Fruit fly (Drosophila melanogaster) whole organism, embryonic: ENCODE data around the gene nbs.

Experiments used
- Abd-B ChIP-seq: fragments of 200-800 bp; sonication (Bioruptor generic); optimal IDR thresholded peaks from 2 replicates; lab custom pipeline; 2018; ENCODE audit warnings: missing biosample characterization, mild to moderate bottlenecking, missing genetic modification characterization, moderate library complexity
- Adf1 ChIP-seq: fragments of 200-800 bp; sonication (Bioruptor generic); IDR thresholded peaks from 2 replicates; pipeline ENCODE4 v1.3.6; 2022; ENCODE audit warnings: missing biosample characterization, missing genetic modification characterization
- Atf6 ChIP-seq: fragments of 200-800 bp; sonication (Bioruptor generic); IDR thresholded peaks from 2 replicates; pipeline ENCODE4 v1.3.6; 2022; ENCODE audit warnings: missing biosample characterization, missing genetic modification characterization
- BEAF-32 ChIP-seq: fragments of 200-800 bp; sonication (Bioruptor generic); optimal IDR thresholded peaks from 3 replicates; lab custom pipeline; 2017; ENCODE audit warnings: missing biosample characterization, missing genetic modification characterization, mild to moderate bottlenecking, moderate library complexity, missing genetic modification reagents
- CG11695 ChIP-seq: fragments of 200-800 bp; sonication (Bioruptor generic); IDR thresholded peaks from 3 replicates; pipeline ENCODE4 v1.3.6; 2022; ENCODE audit warnings: missing biosample characterization, missing genetic modification characterization
- CG12071 ChIP-seq: fragments of 200-800 bp; sonication (Bioruptor generic); optimal IDR thresholded peaks from 3 replicates; lab custom pipeline; 2018; ENCODE audit warnings: missing biosample characterization, mild to moderate bottlenecking, missing genetic modification characterization
- CG12155 ChIP-seq: fragments of 200-800 bp; sonication (Bioruptor generic); optimal IDR thresholded peaks from 3 replicates; lab custom pipeline; 2016; ENCODE audit warnings: missing biosample characterization, missing genetic modification characterization
- CG12769 ChIP-seq: fragments of 200-800 bp; sonication (Bioruptor generic); optimal IDR thresholded peaks from 2 replicates; lab custom pipeline; 2019; ENCODE audit warnings: missing biosample characterization, mild to moderate bottlenecking, missing genetic modification characterization, moderate library complexity
- CG13287 ChIP-seq: fragments of 200-800 bp; sonication (Bioruptor generic); IDR thresholded peaks from 2 replicates; pipeline ENCODE4 v1.3.6; 2022; ENCODE audit warnings: missing biosample characterization, missing genetic modification characterization; ENCODE audit not compliant: partially characterized antibody
- CG15514 ChIP-seq: fragments of 200-800 bp; sonication (Bioruptor generic); optimal IDR thresholded peaks from 3 replicates; lab custom pipeline; 2017; ENCODE audit warnings: missing biosample characterization, missing genetic modification characterization, mild to moderate bottlenecking, moderate library complexity, missing genetic modification reagents
- CG16813 ChIP-seq: fragments of 200-800 bp; sonication (Bioruptor generic); IDR thresholded peaks from 3 replicates; pipeline ENCODE4 v1.3.6; 2022; ENCODE audit warnings: missing biosample characterization, missing genetic modification characterization; ENCODE audit not compliant: partially characterized antibody
- CG17568 ChIP-seq: fragments of 200-800 bp; sonication (Bioruptor generic); optimal IDR thresholded peaks from 2 replicates; lab custom pipeline; 2018; ENCODE audit warnings: missing biosample characterization, mild to moderate bottlenecking, missing genetic modification characterization, moderate library complexity
- CG2889 ChIP-seq: fragments of 200-800 bp; sonication (Bioruptor generic); IDR thresholded peaks from 3 replicates; pipeline ENCODE4 v1.3.6; 2022; ENCODE audit warnings: missing biosample characterization, missing genetic modification characterization
- CG3163 ChIP-seq: fragments of 200-800 bp; sonication (Bioruptor generic); optimal IDR thresholded peaks from 3 replicates; lab custom pipeline; 2016; ENCODE audit warnings: missing biosample characterization, missing genetic modification characterization
- CG34224 ChIP-seq: fragments of 200-800 bp; sonication (Bioruptor generic); IDR thresholded peaks from 3 replicates; pipeline ENCODE4 v1.3.6; 2022; ENCODE audit warnings: missing biosample characterization, missing genetic modification characterization; ENCODE audit not compliant: partially characterized antibody
- CG34376 ChIP-seq: fragments of 200-800 bp; sonication (Bioruptor generic); optimal IDR thresholded peaks from 2 replicates; lab custom pipeline; 2018; ENCODE audit warnings: missing biosample characterization, mild to moderate bottlenecking, missing genetic modification characterization
- CG3995 ChIP-seq: fragments of 200-800 bp; sonication (Bioruptor generic); optimal IDR thresholded peaks from 3 replicates; lab custom pipeline; 2016; ENCODE audit warnings: missing biosample characterization, missing genetic modification characterization
- CG5953 ChIP-seq: fragments of 200-800 bp; sonication (Bioruptor generic); IDR thresholded peaks from 2 replicates; pipeline ENCODE4 v1.3.6; 2022; ENCODE audit warnings: missing biosample characterization, missing genetic modification characterization
- CG6813 ChIP-seq: fragments of 200-800 bp; sonication (Bioruptor generic); optimal IDR thresholded peaks from 2 replicates; lab custom pipeline; 2017; ENCODE audit warnings: missing biosample characterization, missing genetic modification characterization, mild to moderate bottlenecking, moderate library complexity, missing genetic modification reagents
- CG8290 ChIP-seq, 3 experiments: fragments of 200-800 bp; sonication (Bioruptor generic); optimal IDR thresholded peaks; 2 replicates each; lab custom pipeline; 2016 to 2019; ENCODE audit warnings: missing biosample characterization in 3 of 3, missing genetic modification characterization in 3 of 3, mild to moderate bottlenecking in 2 of 3, moderate library complexity in 1 of 3
- CG9932 ChIP-seq: fragments of 200-800 bp; sonication (Bioruptor generic); IDR thresholded peaks from 2 replicates; pipeline ENCODE4 v1.3.6; 2022; ENCODE audit warnings: missing biosample characterization, missing genetic modification characterization
- Dbx ChIP-seq: fragments of 200-800 bp; sonication (Bioruptor generic); IDR thresholded peaks from 3 replicates; pipeline ENCODE4 v1.3.6; 2022; ENCODE audit warnings: missing biosample characterization, missing genetic modification characterization
- HLH54F ChIP-seq: fragments of 200-800 bp; sonication (Bioruptor generic); optimal IDR thresholded peaks from 3 replicates; lab custom pipeline; 2016; ENCODE audit warnings: missing biosample characterization, missing genetic modification characterization
- Meics ChIP-seq: fragments of 200-800 bp; sonication (Bioruptor generic); optimal IDR thresholded peaks from 2 replicates; lab custom pipeline; 2017; ENCODE audit warnings: missing biosample characterization, mild to moderate bottlenecking, missing genetic modification characterization
- Scr ChIP-seq: fragments of 200-800 bp; sonication (Bioruptor generic); IDR thresholded peaks from 2 replicates; pipeline ENCODE4 v1.3.6; 2022; ENCODE audit warnings: missing biosample characterization, missing genetic modification characterization; ENCODE audit not compliant: partially characterized antibody
- Trl ChIP-seq, 3 experiments: fragments of >200 bp in 2 of 3; fragments of 200-800 bp in 1 of 3; sonication (Bioruptor generic) in 1 of 3; optimal IDR thresholded peaks; 2 replicates in 1 of 3; 3 replicates in 2 of 3; lab custom pipeline; 2016 to 2017; ENCODE audit warnings: missing biosample characterization in 1 of 3, missing genetic modification characterization in 1 of 3
- Vsx1 ChIP-seq: fragments of 200-800 bp; sonication (Bioruptor generic); optimal IDR thresholded peaks from 2 replicates; lab custom pipeline; 2017; ENCODE audit warnings: missing biosample characterization, mild to moderate bottlenecking, missing genetic modification characterization, missing genetic modification reagents
- bcd ChIP-seq: fragments of 200-800 bp; sonication (Bioruptor generic); optimal IDR thresholded peaks from 2 replicates; lab custom pipeline; 2017; ENCODE audit warnings: missing biosample characterization, mild to moderate bottlenecking, missing genetic modification characterization
- chinmo ChIP-seq: fragments of 200-800 bp; sonication (Bioruptor generic); IDR thresholded peaks from 4 replicates; pipeline ENCODE4 v1.3.6; 2022; ENCODE audit warnings: missing biosample characterization, missing genetic modification characterization; ENCODE audit not compliant: partially characterized antibody
- chn ChIP-seq: fragments of 200-800 bp; sonication (Bioruptor generic); optimal IDR thresholded peaks from 2 replicates; lab custom pipeline; 2016; ENCODE audit warnings: missing biosample characterization, missing genetic modification characterization
- ci ChIP-seq: fragments of 200-800 bp; sonication (Bioruptor generic); IDR thresholded peaks from 3 replicates; pipeline ENCODE4 v1.3.6; 2022; ENCODE audit warnings: missing biosample characterization, missing genetic modification characterization
- corto ChIP-seq: fragments of 200-800 bp; sonication (Bioruptor generic); optimal IDR thresholded peaks from 2 replicates; lab custom pipeline; 2016; ENCODE audit warnings: missing biosample characterization, mild to moderate bottlenecking, missing genetic modification characterization, moderate library complexity
- ewg ChIP-seq: fragments of 200-800 bp; sonication (Bioruptor generic); optimal IDR thresholded peaks from 3 replicates; lab custom pipeline; 2017; ENCODE audit warnings: mild to moderate bottlenecking, missing biosample characterization, missing genetic modification reagents, missing genetic modification characterization
- insv ChIP-seq, 2 experiments: fragments of 200-800 bp; sonication (Bioruptor generic); optimal IDR thresholded peaks; 3 replicates each; lab custom pipeline; 2016 to 2018; ENCODE audit warnings: missing biosample characterization in 2 of 2, missing genetic modification characterization in 2 of 2
- lab ChIP-seq: fragments of 200-800 bp; sonication (Bioruptor generic); optimal IDR thresholded peaks from 3 replicates; lab custom pipeline; 2017; ENCODE audit warnings: missing biosample characterization, missing genetic modification characterization, mild to moderate bottlenecking, moderate library complexity, missing genetic modification reagents
- nerfin-2 ChIP-seq: fragments of 200-800 bp; sonication (Bioruptor generic); IDR thresholded peaks from 2 replicates; pipeline ENCODE4 v1.3.6; 2022; ENCODE audit warnings: missing biosample characterization, missing genetic modification characterization; ENCODE audit not compliant: partially characterized antibody
- nom ChIP-seq: fragments of 200-800 bp; sonication (Bioruptor generic); optimal IDR thresholded peaks from 2 replicates; lab custom pipeline; 2017; ENCODE audit warnings: missing biosample characterization, missing genetic modification characterization, mild to moderate bottlenecking, moderate library complexity, missing genetic modification reagents
- otp ChIP-seq: fragments of 200-800 bp; sonication (Bioruptor generic); IDR thresholded peaks from 3 replicates; pipeline ENCODE4, ENCODE4 v1.3.6; 2022; ENCODE audit warnings: missing biosample characterization, missing genetic modification characterization
- seq ChIP-seq: fragments of 200-800 bp; sonication (Bioruptor generic); IDR thresholded peaks from 2 replicates; pipeline ENCODE4 v1.3.6; 2022; ENCODE audit warnings: missing biosample characterization, missing genetic modification characterization
- sna ChIP-seq: fragments of 200-800 bp; sonication (Bioruptor generic); IDR thresholded peaks from 2 replicates; pipeline ENCODE4 v1.3.6; 2022; ENCODE audit warnings: missing biosample characterization, missing genetic modification characterization; ENCODE audit not compliant: partially characterized antibody
- sqz ChIP-seq: fragments of 200-800 bp; sonication (Bioruptor generic); optimal IDR thresholded peaks from 3 replicates; lab custom pipeline; 2018; ENCODE audit warnings: missing biosample characterization, mild to moderate bottlenecking, missing genetic modification characterization
- vvl ChIP-seq: fragments of 200-800 bp; sonication (Bioruptor generic); IDR thresholded peaks from 2 replicates; pipeline ENCODE4 v1.3.6; 2022; ENCODE audit warnings: missing biosample characterization, missing genetic modification characterization
- wdn ChIP-seq: fragments of 200-800 bp; sonication (Bioruptor generic); IDR thresholded peaks from 2 replicates; pipeline ENCODE4 v1.3.6; 2022; ENCODE audit warnings: missing biosample characterization, missing genetic modification characterization
- yki ChIP-seq: fragments of >200 bp; optimal IDR thresholded peaks from 3 replicates; lab custom pipeline; 2018
- zen ChIP-seq: fragments of 200-800 bp; sonication (Bioruptor generic); optimal IDR thresholded peaks from 3 replicates; lab custom pipeline; 2018; ENCODE audit warnings: missing biosample characterization, mild to moderate bottlenecking, missing genetic modification characterization, moderate library complexity
- zen2 ChIP-seq: fragments of 200-800 bp; sonication (Bioruptor generic); IDR thresholded peaks from 3 replicates; pipeline ENCODE4 v1.3.6; 2022; ENCODE audit warnings: missing biosample characterization, missing genetic modification characterization; ENCODE audit not compliant: partially characterized antibody

The nbs gene

dm6 chr3L:9694169-9694866 is 28.7 kb downstream of the nbs start:
- TF ChIP-seq insv (GFP tag; optimal IDR thresholded peaks at IDR 0.05; lab: Kevin White, UChicago), result no peak
- TF ChIP-seq nerfin-2 (GFP tag; lab: Robert Waterston, UW), result no peak
- peak; percentile 86 for TF ChIP-seq CG3163 (GFP tag; lab: Kevin White, UChicago)
- peak; percentile 49; the same call in 1 of the 2 replicates for TF ChIP-seq CG13287 (GFP tag; lab: Robert Waterston, UW)
- TF ChIP-seq ewg (GFP tag; lab: Kevin White, UChicago), result peak; percentile 24
- TF ChIP-seq wdn, result 0 out of 2 replicates have a peak, but pooled peaks have one; percentile 11
- 0 out of 2 replicates have a peak, but pooled peaks have one; percentile 11 for TF ChIP-seq CG9932 (GFP tag; lab: Robert Waterston, UW)
- TF ChIP-seq yki (lab: Kevin White, UChicago), result peak; percentile 47
- TF ChIP-seq CG11695 (GFP tag; lab: Robert Waterston, UW), result 0 out of 3 replicates have a peak, but pooled peaks have one; percentile 26
- TF ChIP-seq zen2 (GFP tag; lab: Robert Waterston, UW), result peak; percentile 49; the same call in 1 of the 3 replicates
- TF ChIP-seq seq (GFP tag; lab: Robert Waterston, UW), result peak; percentile 49; the same call in 1 of the 2 replicates
- peak; percentile 87; the same call in 2 of the 4 replicates for TF ChIP-seq chinmo (GFP tag; lab: Robert Waterston, UW)
- TF ChIP-seq zen (tag; lab: Kevin White, UChicago), result no peak
- peak; percentile 15 for TF ChIP-seq Meics (GFP tag; lab: Kevin White, UChicago)
- TF ChIP-seq CG6813 (GFP tag; lab: Kevin White, UChicago), result peak; percentile 13
- no peak for TF ChIP-seq Vsx1 (GFP tag; lab: Kevin White, UChicago)
- TF ChIP-seq otp (GFP tag; lab: Robert Waterston, UW), result no peak
- peak; percentile 38; the same call in 1 of the 3 replicates for TF ChIP-seq ci (GFP tag; lab: Robert Waterston, UW)
- TF ChIP-seq HLH54F, result no peak
- 0 out of 2 replicates have a peak, but pooled peaks have one; percentile 8 for TF ChIP-seq Atf6 (GFP tag; lab: Robert Waterston, UW)
- peak; percentile 13 for TF ChIP-seq CG3995 (GFP tag; lab: Kevin White, UChicago)
- TF ChIP-seq Trl (optimal IDR thresholded peaks at IDR 0.05; lab: Kevin White, UChicago), result peak; percentile 91 to 98
- TF ChIP-seq Trl (GFP tag; optimal IDR thresholded peaks at IDR 0.05; lab: Kevin White, UChicago), result no peak
- no peak for TF ChIP-seq CG12155 (GFP tag; lab: Kevin White, UChicago)
- 0 out of 2 replicates have a peak, but pooled peaks have one; percentile 32 for TF ChIP-seq vvl (GFP tag; lab: Robert Waterston, UW)
- TF ChIP-seq CG15514 (GFP tag; lab: Kevin White, UChicago), result peak; percentile 46
- TF ChIP-seq CG2889, result no peak
- TF ChIP-seq bcd (GFP tag; lab: Kevin White, UChicago), result peak; percentile 9
- TF ChIP-seq CG5953 (GFP tag; lab: Robert Waterston, UW), result no peak
- TF ChIP-seq CG34224 (GFP tag; lab: Robert Waterston, UW), result 0 out of 3 replicates have a peak, but pooled peaks have one; percentile 40
- 0 out of 2 replicates have a peak, but pooled peaks have one; percentile 33 for TF ChIP-seq Scr (GFP tag; lab: Robert Waterston, UW)
- TF ChIP-seq Adf1 (GFP tag; lab: Robert Waterston, UW), result peak; percentile 96
- TF ChIP-seq sna (GFP tag; lab: Robert Waterston, UW), result 0 out of 2 replicates have a peak, but pooled peaks have one; percentile 30
- peak; percentile 12 for TF ChIP-seq BEAF-32 (GFP tag; lab: Kevin White, UChicago)
- peak; percentile 37; the same call in 1 of the 3 replicates for TF ChIP-seq Dbx (GFP tag; lab: Robert Waterston, UW)
- TF ChIP-seq chn, result no peak
- TF ChIP-seq corto, result peak; percentile 29
- TF ChIP-seq CG17568 (GFP tag; lab: Kevin White, UChicago), result peak; percentile 31
- TF ChIP-seq sqz (GFP tag; lab: Kevin White, UChicago), result peak; percentile 49
- TF ChIP-seq CG12071 (GFP tag; lab: Kevin White, UChicago), result peak; percentile 14
- no peak for TF ChIP-seq CG8290 (GFP tag; optimal IDR thresholded peaks at IDR 0.05; lab: Kevin White, UChicago)
- peak in 1 of 2 experiments; percentile 21 for TF ChIP-seq CG8290 (tag; optimal IDR thresholded peaks at IDR 0.05; lab: Kevin White, UChicago)
- peak; percentile 8 for TF ChIP-seq nom (GFP tag; lab: Kevin White, UChicago)
- peak; percentile 73 for TF ChIP-seq CG12769 (tag; lab: Kevin White, UChicago)
- peak; percentile 51 for TF ChIP-seq CG34376
- no peak for TF ChIP-seq CG16813
- TF ChIP-seq lab (GFP tag; lab: Kevin White, UChicago), result peak; percentile 9
- no peak for TF ChIP-seq Abd-B (GFP tag; lab: Kevin White, UChicago)
